Worm (Caenorhabditis elegans) whole organism, L3 larva: Measurements from ENCODE around the gene Y43F8B.24.

Experiments used
- R02D3.7 ChIP-seq: fragments of 150-350 bp; optimal IDR thresholded peaks from 2 replicates; lab custom pipeline; 2014; ENCODE audit warnings: missing biosample characterization, missing genetic modification characterization
- ama-1 ChIP-seq: fragments of 150-350 bp; optimal IDR thresholded peaks from 2 replicates; lab custom pipeline; 2018
- ceh-82 ChIP-seq: fragments of 150-350 bp; optimal IDR thresholded peaks from 2 replicates; lab custom pipeline; 2014; ENCODE audit warnings: missing biosample characterization, missing genetic modification characterization
- daf-12 ChIP-seq: fragments of 150-350 bp; optimal IDR thresholded peaks from 2 replicates; lab custom pipeline; 2014; ENCODE audit warnings: missing biosample characterization, missing genetic modification reagents, missing genetic modification characterization
- egl-5 ChIP-seq: fragments of 150-350 bp; optimal IDR thresholded peaks from 2 replicates; lab custom pipeline; 2017; ENCODE audit warnings: missing biosample characterization, missing genetic modification reagents, missing genetic modification characterization, inconsistent platforms
- elt-1 ChIP-seq: fragments of 150-350 bp; optimal IDR thresholded peaks from 2 replicates; lab custom pipeline; 2014; ENCODE audit warnings: missing biosample characterization, missing genetic modification characterization
- elt-2 ChIP-seq: sonication (generic microtip); optimal IDR thresholded peaks from 2 replicates; lab custom pipeline; 2016; ENCODE audit warnings: missing genetic modification reagents, mild to moderate bottlenecking, missing genetic modification characterization, missing compliant biosample characterization
- elt-3 ChIP-seq, 3 experiments: fragments of 150-350 bp in 1 of 3; sonication (generic microtip) in 2 of 3; optimal IDR thresholded peaks; 2 replicates in 2 of 3; 4 replicates in 1 of 3; lab custom pipeline; 2014 to 2017; ENCODE audit warnings: missing biosample characterization in 3 of 3, missing genetic modification characterization in 3 of 3
- eor-1 ChIP-seq, 2 experiments: fragments of 150-350 bp; optimal IDR thresholded peaks; 2 replicates each; lab custom pipeline; 2014 to 2018; ENCODE audit warnings: missing biosample characterization in 2 of 2, missing genetic modification characterization in 2 of 2
- fkh-10 ChIP-seq: sonication (generic microtip); optimal IDR thresholded peaks from 2 replicates; lab custom pipeline; 2017; ENCODE audit warnings: missing biosample characterization, missing genetic modification reagents, missing genetic modification characterization
- fkh-2 ChIP-seq: fragments of 150-350 bp; optimal IDR thresholded peaks from 2 replicates; lab custom pipeline; 2014; ENCODE audit warnings: missing biosample characterization, missing genetic modification reagents, missing genetic modification characterization
- fos-1 ChIP-seq: fragments of 150-350 bp; optimal IDR thresholded peaks from 2 replicates; lab custom pipeline; 2014; ENCODE audit warnings: missing biosample characterization, missing genetic modification characterization
- hmg-11 ChIP-seq: sonication (generic microtip); optimal IDR thresholded peaks from 2 replicates; lab custom pipeline; 2016; ENCODE audit warnings: missing genetic modification characterization, missing compliant biosample characterization
- jun-1 ChIP-seq: fragments of 150-350 bp; optimal IDR thresholded peaks from 2 replicates; lab custom pipeline; 2014; ENCODE audit warnings: missing biosample characterization, missing genetic modification reagents, missing genetic modification characterization
- lin-39 ChIP-seq: fragments of 150-350 bp; optimal IDR thresholded peaks from 2 replicates; lab custom pipeline; 2018; ENCODE audit warnings: missing biosample characterization, missing genetic modification reagents, missing genetic modification characterization
- lsy-12 ChIP-seq: sonication (generic microtip); optimal IDR thresholded peaks from 2 replicates; lab custom pipeline; 2016; ENCODE audit warnings: mild to moderate bottlenecking, missing genetic modification characterization, missing compliant biosample characterization
- mdl-1 ChIP-seq: fragments of 150-350 bp; optimal IDR thresholded peaks from 2 replicates; lab custom pipeline; 2014; ENCODE audit warnings: missing biosample characterization, missing genetic modification characterization
- mml-1 ChIP-seq: fragments of 150-350 bp; sonication (generic microtip); optimal IDR thresholded peaks from 3 replicates; lab custom pipeline; 2014; ENCODE audit warnings: missing biosample characterization, missing genetic modification characterization
- nfya-1 ChIP-seq: sonication (generic microtip); optimal IDR thresholded peaks from 2 replicates; lab custom pipeline; 2017; ENCODE audit warnings: missing genetic modification characterization, mild to moderate bottlenecking, missing compliant biosample characterization, antibody characterized with exemption, moderate library complexity; ENCODE audit not compliant: insufficient read depth
- nhr-11 ChIP-seq: fragments of 150-350 bp; optimal IDR thresholded peaks from 2 replicates; lab custom pipeline; 2014; ENCODE audit warnings: missing biosample characterization, missing genetic modification characterization
- nhr-12 ChIP-seq: fragments of 150-350 bp; optimal IDR thresholded peaks from 2 replicates; lab custom pipeline; 2014; ENCODE audit warnings: missing biosample characterization, missing genetic modification characterization
- nhr-23 ChIP-seq: fragments of 150-350 bp; optimal IDR thresholded peaks from 2 replicates; lab custom pipeline; 2014; ENCODE audit warnings: missing biosample characterization, missing genetic modification reagents, missing genetic modification characterization
- nhr-237 ChIP-seq: fragments of 150-350 bp; optimal IDR thresholded peaks from 2 replicates; lab custom pipeline; 2014; ENCODE audit warnings: missing biosample characterization, missing genetic modification characterization
- nhr-25 ChIP-seq: sonication (generic microtip); optimal IDR thresholded peaks from 2 replicates; lab custom pipeline; 2017; ENCODE audit warnings: missing biosample characterization, missing genetic modification characterization
- nhr-28 ChIP-seq: fragments of 150-350 bp; optimal IDR thresholded peaks from 2 replicates; lab custom pipeline; 2014; ENCODE audit warnings: missing biosample characterization, missing genetic modification characterization
- nhr-43 ChIP-seq: sonication (generic microtip); optimal IDR thresholded peaks from 2 replicates; lab custom pipeline; 2016; ENCODE audit warnings: mild to moderate bottlenecking, missing genetic modification characterization, missing compliant biosample characterization; ENCODE audit not compliant: poor library complexity, severe bottlenecking
- nhr-67 ChIP-seq: fragments of 150-350 bp; optimal IDR thresholded peaks from 2 replicates; lab custom pipeline; 2014; ENCODE audit warnings: missing biosample characterization, missing genetic modification characterization
- nhr-76 ChIP-seq: fragments of 150-350 bp; sonication (generic microtip); optimal IDR thresholded peaks from 5 replicates; lab custom pipeline; 2014; ENCODE audit warnings: missing biosample characterization, missing genetic modification characterization
- nhr-77 ChIP-seq: fragments of 150-350 bp; optimal IDR thresholded peaks from 2 replicates; lab custom pipeline; 2014; ENCODE audit warnings: missing biosample characterization, missing genetic modification characterization
- pha-4 ChIP-seq: fragments of 150-350 bp; optimal IDR thresholded peaks from 2 replicates; lab custom pipeline; 2014; ENCODE audit warnings: missing biosample characterization, missing genetic modification reagents, missing genetic modification characterization
- pqm-1 ChIP-seq: fragments of 150-350 bp; optimal IDR thresholded peaks from 2 replicates; lab custom pipeline; 2017; ENCODE audit warnings: missing biosample characterization, missing genetic modification characterization, inconsistent platforms
- skn-1 ChIP-seq: fragments of 150-350 bp; optimal IDR thresholded peaks from 2 replicates; lab custom pipeline; 2014; ENCODE audit warnings: missing biosample characterization, missing genetic modification characterization
- tbx-2 ChIP-seq: sonication (generic microtip); optimal IDR thresholded peaks from 2 replicates; lab custom pipeline; 2016; ENCODE audit warnings: mild to moderate bottlenecking, missing genetic modification characterization, missing compliant biosample characterization
- unc-39 ChIP-seq: sonication (generic microtip); optimal IDR thresholded peaks from 4 replicates; lab custom pipeline; 2017; ENCODE audit warnings: missing biosample characterization, missing genetic modification characterization
- ztf-11 ChIP-seq: fragments of 150-350 bp; optimal IDR thresholded peaks from 2 replicates; lab custom pipeline; 2014; ENCODE audit warnings: missing biosample characterization, missing genetic modification characterization

The Y43F8B.24 gene

DNA sequence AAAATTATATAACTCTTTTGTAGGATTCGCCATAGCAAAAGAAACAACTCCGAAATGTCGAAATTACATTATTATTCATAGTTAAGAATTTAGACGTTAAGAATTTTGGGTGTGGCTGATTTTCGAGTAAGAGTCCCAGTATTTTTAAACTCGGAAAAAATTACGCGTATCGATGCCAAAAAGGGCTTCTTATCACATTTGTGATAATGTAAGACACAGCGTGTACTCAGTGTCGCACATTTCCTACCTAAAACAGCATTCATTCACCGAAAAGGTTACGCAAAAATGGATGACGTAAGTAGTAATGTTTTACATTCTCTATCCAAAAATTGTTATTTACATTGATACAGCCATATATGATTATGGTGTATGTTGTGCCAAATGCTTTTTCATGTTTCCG, 7.7 kb upstream of the Y43F8B.24 start, which contains the start of gene M04C3.5:
TSS of gene M04C3.5 (plus strand) at position 190 of the 400 bp plus-strand sequence.
- TF ChIP-seq nhr-23 (no peak), nhr-12 (tag; lab: Kevin White, UChicago) (no peak), fos-1 (no peak), lsy-12 (no peak), ztf-11 (tag; lab: Kevin White, UChicago) (no peak), mml-1 (tag; lab: Kevin White, UChicago) (no peak), elt-1 (tag; lab: Kevin White, UChicago) (no peak), pha-4 (tag; lab: Kevin White, UChicago) (no peak), unc-39 (no peak), elt-2 (tag; lab: Kevin White, UChicago) (peak; percentile 67), pqm-1 (tag; lab: Kevin White, UChicago) (peak; percentile 14), mdl-1 (no peak), nhr-77 (tag; lab: Kevin White, UChicago) (no peak)
- TF ChIP-seq, all 47 proteins: peak for 2

DNA sequence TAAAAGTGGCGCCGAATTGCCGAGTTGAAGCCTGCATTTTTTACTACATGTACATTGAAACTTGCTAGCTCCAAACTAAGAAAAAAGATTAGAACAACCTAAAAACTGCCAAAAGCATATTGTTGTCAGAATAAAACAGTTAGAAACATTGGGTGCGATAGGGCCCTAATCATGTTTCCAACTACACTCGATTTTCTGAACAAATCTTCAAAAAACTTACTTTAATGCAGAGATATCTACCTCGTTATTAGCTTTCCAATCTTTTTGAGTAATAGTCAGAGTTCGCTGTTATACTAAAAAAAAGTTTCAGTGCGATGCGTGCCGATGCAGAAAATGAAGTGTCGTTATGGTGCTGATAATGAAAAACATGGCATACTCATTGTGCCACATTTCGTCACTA, 1.6 kb upstream of the Y43F8B.24 start, which contains the start of the genes Y43F8B.13 and Y43F8B.14:
TSS of gene Y43F8B.13 (plus strand) at position 301 of the 400 bp plus-strand sequence.
TSS of gene Y43F8B.14 (minus strand) at position 322 of the 400 bp plus-strand sequence.
- TF ChIP-seq nhr-12 (tag; lab: Kevin White, UChicago) (no peak), egl-5 (tag; lab: Kevin White, UChicago) (no peak), daf-12 (tag; lab: Kevin White, UChicago) (no peak), elt-2 (tag; lab: Kevin White, UChicago) (peak; percentile 4), nhr-43 (no peak)
- TF ChIP-seq, all 47 proteins: peak for 1

DNA sequence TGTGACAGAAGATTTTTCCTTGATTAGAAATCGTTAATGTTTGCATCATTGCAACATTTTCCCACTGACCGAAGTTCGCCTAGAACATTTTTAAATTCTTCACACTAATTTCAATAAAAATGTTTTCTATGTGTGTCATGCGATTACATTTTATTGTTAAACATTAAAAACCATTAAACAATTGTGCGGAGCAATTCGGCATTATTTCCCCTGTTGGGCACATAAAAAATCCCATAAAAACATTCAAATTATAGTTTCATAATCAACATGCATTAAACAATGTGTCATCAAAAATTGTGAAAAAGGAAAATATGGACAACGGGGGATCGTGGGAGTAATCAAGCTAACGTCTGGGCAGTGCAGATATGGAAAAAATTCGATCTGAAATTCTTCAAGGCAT, 2.3 kb downstream of the Y43F8B.24 start:
- TF ChIP-seq elt-2 (tag; lab: Kevin White, UChicago): peak; percentile 56
- TF ChIP-seq pqm-1 (tag; lab: Kevin White, UChicago): peak; percentile 8

DNA sequence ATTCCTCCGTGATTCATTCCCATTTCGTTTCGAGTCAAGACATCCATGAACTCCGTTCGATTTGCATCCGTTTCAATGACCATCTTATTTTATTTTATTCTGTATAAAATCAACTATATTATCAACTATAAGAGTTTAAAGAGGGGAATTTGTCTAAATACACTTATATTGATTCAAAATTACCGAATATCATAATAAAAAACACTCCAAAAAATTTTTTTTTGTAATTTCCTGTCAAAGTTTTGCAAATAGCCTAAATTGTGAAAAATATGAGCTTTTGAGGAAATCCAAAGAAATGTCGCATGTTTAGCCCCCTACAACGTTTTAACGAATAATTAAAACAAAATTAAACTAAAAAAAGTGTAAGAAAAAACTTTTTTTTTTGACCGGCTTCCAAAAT, 4.8 kb downstream of the Y43F8B.24 start, which contains the start of gene Y43F8B.15:
TSS of gene Y43F8B.15 (minus strand) at position 101 of the 400 bp plus-strand sequence.
- TF ChIP-seq nhr-43 (no peak), nhr-67 (tag; lab: Kevin White, UChicago) (no peak), hmg-11 (tag; lab: Kevin White, UChicago) (no peak), nhr-237 (tag; lab: Kevin White, UChicago) (no peak), nhr-25 (no peak), ama-1 (no peak), daf-12 (tag; lab: Kevin White, UChicago) (no peak)

DNA sequence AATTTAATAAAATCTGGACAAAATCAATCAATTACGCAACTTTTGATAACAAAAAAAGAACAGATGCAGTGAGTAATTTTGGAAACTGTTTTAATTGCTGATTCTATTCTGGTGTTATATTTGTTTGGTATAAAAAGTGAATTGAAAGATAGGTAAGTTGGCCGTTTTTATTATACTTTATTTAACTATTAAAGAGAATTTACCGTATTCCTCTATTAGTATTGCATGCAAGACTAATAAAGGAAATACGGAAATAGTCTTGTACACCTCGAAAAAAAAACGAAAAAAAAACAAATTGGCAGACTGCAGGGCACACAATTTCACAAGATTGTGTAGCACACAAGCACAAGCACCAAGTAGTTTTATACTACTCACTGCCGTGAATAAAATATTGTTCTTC, 5.4 kb downstream of the Y43F8B.24 start, which contains the start of gene Y43F8B.25:
TSS of gene Y43F8B.25 (plus strand) at position 301 of the 400 bp plus-strand sequence.
- TF ChIP-seq R02D3.7 (tag; lab: Kevin White, UChicago): no peak
- TF ChIP-seq tbx-2 (tag; lab: Kevin White, UChicago): no peak
- no peak for TF ChIP-seq elt-2 (tag; lab: Kevin White, UChicago)
- TF ChIP-seq jun-1: no peak
- no peak for TF ChIP-seq mml-1 (tag; lab: Kevin White, UChicago)
- no peak for TF ChIP-seq nhr-237 (tag; lab: Kevin White, UChicago)
- TF ChIP-seq fkh-10: no peak
- no peak for TF ChIP-seq nhr-76
- no peak for TF ChIP-seq skn-1 (tag; lab: Kevin White, UChicago)
- no peak for TF ChIP-seq lin-39 (tag; lab: Kevin White, UChicago)
- TF ChIP-seq daf-12 (tag; lab: Kevin White, UChicago): no peak
- no peak for TF ChIP-seq fkh-2

DNA sequence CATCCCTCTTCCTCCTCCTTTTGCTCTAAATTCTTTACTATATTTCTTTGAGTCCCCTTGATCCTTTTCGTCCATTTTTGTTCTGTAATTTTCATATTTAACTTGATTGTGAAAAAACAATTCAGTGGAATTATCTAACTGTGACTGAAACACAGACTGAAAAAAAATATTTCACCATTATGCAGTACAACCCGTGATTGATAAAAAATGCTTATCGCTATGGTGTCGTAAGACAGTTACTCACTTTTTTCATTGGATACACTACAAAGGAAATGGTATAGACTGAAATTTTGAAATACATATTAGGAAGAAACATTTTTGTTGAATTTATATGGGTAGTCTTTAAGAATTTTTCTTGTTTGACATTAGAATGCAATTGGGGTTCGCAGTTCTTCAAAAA, 10.4 kb downstream of the Y43F8B.24 start, which contains the start of gene Y43F8B.23:
TSS of gene Y43F8B.23 (minus strand) at position 75 of the 400 bp plus-strand sequence.
- peak; percentile 81 for TF ChIP-seq elt-2 (tag; lab: Kevin White, UChicago)
- peak; percentile 52 for TF ChIP-seq pha-4 (tag; lab: Kevin White, UChicago)
- TF ChIP-seq pqm-1 (tag; lab: Kevin White, UChicago): peak; percentile 63
- TF ChIP-seq ztf-11 (tag; lab: Kevin White, UChicago): no peak
- TF ChIP-seq jun-1: peak; percentile 41
- TF ChIP-seq egl-5 (tag; lab: Kevin White, UChicago): no peak

DNA sequence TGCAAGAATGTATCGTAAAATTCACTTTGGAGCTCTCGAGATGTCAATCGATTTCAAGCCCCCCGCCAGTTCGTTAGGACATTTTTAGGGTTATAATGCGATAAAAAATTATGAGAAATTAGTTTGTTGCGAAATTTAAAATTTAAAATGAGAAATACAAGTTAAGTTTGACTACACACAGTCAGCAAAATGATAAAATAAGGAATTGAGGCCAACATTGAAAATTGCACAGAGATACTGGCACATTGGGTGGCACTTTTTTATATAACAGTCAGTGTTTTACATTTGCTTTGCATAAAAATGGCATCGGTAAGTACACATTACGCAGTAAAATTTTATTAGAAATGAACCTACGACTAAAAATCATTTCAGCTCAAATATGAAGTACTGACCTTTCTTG, 10.9 kb downstream of the Y43F8B.24 start, which contains the start of gene Y43F8B.12:
TSS of gene Y43F8B.12 (plus strand) at position 301 of the 400 bp plus-strand sequence.
- TF ChIP-seq pha-4 (tag; lab: Kevin White, UChicago) (no peak), nhr-76 (no peak), daf-12 (tag; lab: Kevin White, UChicago) (no peak), ceh-82 (tag; lab: Kevin White, UChicago) (no peak), nhr-11 (tag; lab: Kevin White, UChicago) (no peak), ama-1 (no peak), jun-1 (no peak), R02D3.7 (tag; lab: Kevin White, UChicago) (no peak), lin-39 (tag; lab: Kevin White, UChicago) (no peak), unc-39 (no peak), nfya-1 (tag; lab: Kevin White, UChicago) (no peak), eor-1 (tag; optimal IDR thresholded peaks at IDR 0.05; lab: Kevin White, UChicago) (no peak), nhr-25 (no peak), elt-3 (tag; optimal IDR thresholded peaks at IDR 0.05; lab: Kevin White, UChicago) (no peak), nhr-28 (tag; lab: Kevin White, UChicago) (no peak)
